Fruit fly (Drosophila melanogaster): ENCODE data around the gene p38a.

DNA sequence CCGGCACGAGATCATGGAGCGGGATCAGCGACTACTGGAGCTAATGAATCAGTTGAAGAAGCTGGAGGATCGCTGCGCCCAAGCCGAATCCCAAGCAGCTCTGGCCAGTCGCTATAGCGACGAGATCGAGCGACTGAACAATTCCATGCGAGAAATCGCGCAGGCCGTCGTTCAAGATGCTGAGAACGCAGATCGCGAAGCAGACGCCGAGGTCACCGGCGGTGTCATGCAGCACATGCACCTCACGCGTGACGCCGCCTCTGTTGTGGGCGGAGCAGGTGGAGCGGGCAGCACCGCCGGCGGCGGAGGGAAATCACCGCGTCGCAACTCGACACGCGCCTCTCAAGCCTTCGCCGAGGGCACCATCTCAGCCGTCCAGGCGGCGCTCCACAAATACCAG lies 30.5 kb downstream of the p38a start:
- TF ChIP-seq CG12605 (GFP tag; IDR thresholded peaks at IDR 0.05) (no peak), fd96Ca (GFP tag; IDR thresholded peaks at IDR 0.05) (no peak), EcR (GFP tag; optimal IDR thresholded peaks at IDR 0.05) (no peak), CG34367 (tag; optimal IDR thresholded peaks at IDR 0.05) (no peak), CG32121 (GFP tag; IDR thresholded peaks at IDR 0.05) (no peak), CG9948 (tag; optimal IDR thresholded peaks at IDR 0.05) (no peak), CG8301 (tag; optimal IDR thresholded peaks at IDR 0.05) (no peak), CG4496 (GFP tag; IDR thresholded peaks at IDR 0.05) (no peak), D1 (tag; optimal IDR thresholded peaks at IDR 0.05) (no peak), CG13204 (GFP tag; optimal IDR thresholded peaks at IDR 0.05) (no peak)
